Worm (Caenorhabditis elegans) whole organism, mixed stage, embryonic: Measurements from ENCODE around the gene F13B6.2.

Experiments
- ham-2 ChIP-seq: fragments of 200-800 bp; sonication (Bioruptor generic); optimal IDR thresholded peaks from 2 replicates; lab custom pipeline; 2018; ENCODE audit warnings: mild to moderate bottlenecking, missing genetic modification characterization, missing compliant biosample characterization
- lsy-2 ChIP-seq: fragments of 150-350 bp; optimal IDR thresholded peaks from 2 replicates; lab custom pipeline; 2014; ENCODE audit warnings: missing biosample characterization, missing genetic modification characterization
- nhr-12 ChIP-seq: fragments of 150-350 bp; optimal IDR thresholded peaks from 2 replicates; lab custom pipeline; 2014; ENCODE audit warnings: missing biosample characterization, missing genetic modification characterization
- nhr-76 ChIP-seq: sonication (generic microtip); optimal IDR thresholded peaks from 2 replicates; lab custom pipeline; 2017; ENCODE audit warnings: missing biosample characterization, missing genetic modification characterization
- unc-120 ChIP-seq: sonication (generic microtip); optimal IDR thresholded peaks from 2 replicates; lab custom pipeline; 2017; ENCODE audit warnings: missing genetic modification characterization, missing compliant biosample characterization; ENCODE audit not compliant: poor library complexity, severe bottlenecking
- unc-39 ChIP-seq: fragments of 150-350 bp; optimal IDR thresholded peaks from 2 replicates; lab custom pipeline; 2014; ENCODE audit warnings: missing biosample characterization, missing genetic modification characterization
- unc-62 ChIP-seq: fragments of 150-350 bp; optimal IDR thresholded peaks from 2 replicates; lab custom pipeline; 2014; ENCODE audit warnings: missing biosample characterization, missing genetic modification reagents, missing genetic modification characterization

- TF ChIP-seq lsy-2 (tag; lab: Kevin White, UChicago) (no peak), nhr-76 (no peak), unc-120 (tag; lab: Kevin White, UChicago) (peak; percentile 92), ham-2 (no peak), unc-62 (GFP tag; lab: Kevin White, UChicago) (peak; percentile 83), unc-39 (tag; lab: Kevin White, UChicago) (no peak), nhr-12 (tag; lab: Kevin White, UChicago) (no peak)
These were observed 34.1 kb downstream of the F13B6.2 start for ce11 chrIV:7426055-7426454.
